Worm (Caenorhabditis elegans) whole organism, L4 larva: ENCODE results near the gene T02C1.2.

Source experiments
- R02D3.7 ChIP-seq: fragments of 150-350 bp; sonication (generic microtip); optimal IDR thresholded peaks from 3 replicates; lab custom pipeline; 2014; ENCODE audit warnings: missing biosample characterization, missing genetic modification characterization
- ces-1 ChIP-seq: fragments of 150-350 bp; sonication (generic microtip); optimal IDR thresholded peaks from 4 replicates; lab custom pipeline; 2014; ENCODE audit warnings: missing biosample characterization, missing genetic modification reagents, missing genetic modification characterization
- daf-16 ChIP-seq, 3 experiments: sonication (generic microtip); optimal IDR thresholded peaks; 2 replicates each; lab custom pipeline; 2016 to 2017; ENCODE audit warnings: missing genetic modification characterization in 3 of 3, missing genetic modification reagents in 3 of 3, mild to moderate bottlenecking in 2 of 3, missing compliant biosample characterization in 2 of 3, missing biosample characterization in 1 of 3, moderate library complexity in 1 of 3
- fkh-10 ChIP-seq: fragments of 150-350 bp; optimal IDR thresholded peaks from 2 replicates; lab custom pipeline; 2014; ENCODE audit warnings: missing biosample characterization, missing genetic modification reagents, missing genetic modification characterization
- lin-15B ChIP-seq: fragments of 150-350 bp; sonication (generic microtip); optimal IDR thresholded peaks from 3 replicates; lab custom pipeline; 2014; ENCODE audit warnings: missing biosample characterization, missing genetic modification characterization
- nhr-28 ChIP-seq: fragments of 150-350 bp; optimal IDR thresholded peaks from 2 replicates; lab custom pipeline; 2014; ENCODE audit warnings: missing biosample characterization, missing genetic modification characterization
- nhr-77 ChIP-seq: fragments of 150-350 bp; optimal IDR thresholded peaks from 2 replicates; lab custom pipeline; 2014; ENCODE audit warnings: missing biosample characterization, missing genetic modification characterization
- pqm-1 ChIP-seq: sonication (generic microtip); optimal IDR thresholded peaks from 2 replicates; lab custom pipeline; 2017; ENCODE audit warnings: missing biosample characterization, missing genetic modification characterization
- unc-62 ChIP-seq, 3 experiments: fragments of 150-350 bp in 1 of 3; sonication (generic microtip); optimal IDR thresholded peaks in 2 of 3; peaks in 1 of 3; 1 replicate in 1 of 3; 2 replicates in 2 of 3; lab custom pipeline; 2014 to 2017; ENCODE audit warnings: missing biosample characterization in 3 of 3, missing genetic modification characterization in 3 of 3, missing genetic modification reagents in 3 of 3, missing genotype in 1 of 3

ce11 chrIII:9206185-9206584, 44.6 kb upstream of the T02C1.2 start, which contains the start of gene ZC84.1:
- TF ChIP-seq pqm-1 (no peak), fkh-10 (GFP tag; lab: Kevin White, UChicago) (no peak), nhr-77 (tag; lab: Kevin White, UChicago) (no peak), lin-15B (tag; lab: Kevin White, UChicago) (no peak), daf-16 (GFP tag; optimal IDR thresholded peaks at IDR 0.05; lab: Kevin White, UChicago) (no peak), daf-16 (tag; optimal IDR thresholded peaks at IDR 0.05; lab: Kevin White, UChicago) (no peak), unc-62 (GFP tag; optimal IDR thresholded peaks at IDR 0.05 in 1 of 2; lab: Kevin White, UChicago) (no peak), unc-62 (tag; optimal IDR thresholded peaks at IDR 0.05; lab: Kevin White, UChicago) (no peak), ces-1 (GFP tag; lab: Kevin White, UChicago) (no peak), nhr-28 (tag; lab: Kevin White, UChicago) (no peak), R02D3.7 (tag; lab: Kevin White, UChicago) (no peak)
